Worm (Caenorhabditis elegans) whole organism, mixed stage, embryonic: ENCODE measurements around the gene cpna-5.

Source experiments
- M03D4.4 ChIP-seq: sonication (generic microtip); optimal IDR thresholded peaks from 2 replicates; lab custom pipeline; 2017; ENCODE audit warnings: mild to moderate bottlenecking, missing genetic modification characterization, missing compliant biosample characterization
- bed-3 ChIP-seq: fragments of 200-800 bp; sonication (Bioruptor generic); optimal IDR thresholded peaks from 3 replicates; lab custom pipeline; 2018; ENCODE audit warnings: mild to moderate bottlenecking, missing genetic modification characterization, moderate library complexity, missing compliant biosample characterization
- blmp-1 ChIP-seq: fragments of 150-350 bp; optimal IDR thresholded peaks from 2 replicates; lab custom pipeline; 2014; ENCODE audit warnings: missing biosample characterization, missing genetic modification characterization
- ceh-39 ChIP-seq: fragments of 150-350 bp; optimal IDR thresholded peaks from 2 replicates; lab custom pipeline; 2014; ENCODE audit warnings: missing biosample characterization, missing genetic modification characterization
- ceh-43 ChIP-seq: fragments of 200-800 bp; sonication (Bioruptor generic); optimal IDR thresholded peaks from 2 replicates; lab custom pipeline; 2018; ENCODE audit warnings: mild to moderate bottlenecking, missing genetic modification characterization, moderate library complexity, missing compliant biosample characterization
- ceh-83 ChIP-seq: fragments of 200-800 bp; sonication (Bioruptor generic); optimal IDR thresholded peaks from 2 replicates; lab custom pipeline; 2018; ENCODE audit warnings: mild to moderate bottlenecking, missing genetic modification characterization, missing compliant biosample characterization
- ces-1 ChIP-seq: fragments of 150-350 bp; optimal IDR thresholded peaks from 2 replicates; lab custom pipeline; 2014; ENCODE audit warnings: missing biosample characterization, missing genetic modification reagents, missing genetic modification characterization
- cnd-1 ChIP-seq: fragments of 200-800 bp; sonication (Bioruptor generic); optimal IDR thresholded peaks from 2 replicates; lab custom pipeline; 2018; ENCODE audit warnings: mild to moderate bottlenecking, missing genetic modification characterization, missing compliant biosample characterization
- drap-1 ChIP-seq: fragments of 200-800 bp; sonication (Bioruptor generic); optimal IDR thresholded peaks from 3 replicates; lab custom pipeline; 2018; ENCODE audit warnings: mild to moderate bottlenecking, missing genetic modification characterization, missing compliant biosample characterization
- elt-1 ChIP-seq: sonication (generic microtip); optimal IDR thresholded peaks from 2 replicates; lab custom pipeline; 2017; ENCODE audit warnings: missing genetic modification characterization, mild to moderate bottlenecking, missing compliant biosample characterization, antibody characterized with exemption, moderate library complexity, borderline replicate concordance; ENCODE audit not compliant: insufficient read depth
- elt-3 ChIP-seq: fragments of 150-350 bp; optimal IDR thresholded peaks from 2 replicates; lab custom pipeline; 2014; ENCODE audit warnings: missing biosample characterization, missing genetic modification characterization
- flh-1 ChIP-seq: fragments of 200-800 bp; sonication (Bioruptor generic); optimal IDR thresholded peaks from 2 replicates; lab custom pipeline; 2018; ENCODE audit warnings: mild to moderate bottlenecking, missing genetic modification characterization, moderate library complexity, missing compliant biosample characterization
- ham-2 ChIP-seq: fragments of 200-800 bp; sonication (Bioruptor generic); optimal IDR thresholded peaks from 2 replicates; lab custom pipeline; 2018; ENCODE audit warnings: mild to moderate bottlenecking, missing genetic modification characterization, missing compliant biosample characterization
- hlh-1 ChIP-seq: fragments of 150-350 bp; optimal IDR thresholded peaks from 2 replicates; lab custom pipeline; 2014; ENCODE audit warnings: missing biosample characterization, missing genetic modification reagents, missing genetic modification characterization
- lin-13 ChIP-seq: fragments of 150-350 bp; optimal IDR thresholded peaks from 2 replicates; lab custom pipeline; 2014; ENCODE audit warnings: missing biosample characterization, missing genetic modification characterization
- lin-32 ChIP-seq: fragments of 200-800 bp; sonication (Bioruptor generic); optimal IDR thresholded peaks from 2 replicates; lab custom pipeline; 2018; ENCODE audit warnings: mild to moderate bottlenecking, missing genetic modification characterization, missing compliant biosample characterization
- lsy-2 ChIP-seq: fragments of 150-350 bp; optimal IDR thresholded peaks from 2 replicates; lab custom pipeline; 2014; ENCODE audit warnings: missing biosample characterization, missing genetic modification characterization
- mab-5 ChIP-seq: fragments of 150-350 bp; optimal IDR thresholded peaks from 2 replicates; lab custom pipeline; 2014; ENCODE audit warnings: missing biosample characterization, missing genetic modification characterization
- mep-1 ChIP-seq: fragments of 150-350 bp; optimal IDR thresholded peaks from 2 replicates; lab custom pipeline; 2017; ENCODE audit warnings: missing biosample characterization, missing genetic modification reagents, missing genetic modification characterization, inconsistent platforms
- mls-2 ChIP-seq: sonication (generic microtip); optimal IDR thresholded peaks from 2 replicates; lab custom pipeline; 2016; ENCODE audit warnings: mild to moderate bottlenecking, missing genetic modification characterization, moderate library complexity, missing compliant biosample characterization
- nhr-12 ChIP-seq: fragments of 150-350 bp; optimal IDR thresholded peaks from 2 replicates; lab custom pipeline; 2014; ENCODE audit warnings: missing biosample characterization, missing genetic modification characterization
- nhr-2 ChIP-seq: fragments of 150-350 bp; optimal IDR thresholded peaks from 2 replicates; lab custom pipeline; 2014; ENCODE audit warnings: missing biosample characterization, missing genetic modification characterization
- nhr-237 ChIP-seq: fragments of 150-350 bp; optimal IDR thresholded peaks from 2 replicates; lab custom pipeline; 2014; ENCODE audit warnings: missing biosample characterization, missing genetic modification characterization
- nhr-28 ChIP-seq: fragments of 150-350 bp; optimal IDR thresholded peaks from 2 replicates; lab custom pipeline; 2014; ENCODE audit warnings: missing biosample characterization, missing genetic modification characterization
- nhr-76 ChIP-seq: sonication (generic microtip); optimal IDR thresholded peaks from 2 replicates; lab custom pipeline; 2017; ENCODE audit warnings: missing biosample characterization, missing genetic modification characterization
- pha-4 ChIP-seq: fragments of 150-350 bp; optimal IDR thresholded peaks from 2 replicates; lab custom pipeline; 2018; ENCODE audit warnings: missing biosample characterization, missing genetic modification reagents, missing genetic modification characterization
- sem-2 ChIP-seq: fragments of 200-800 bp; sonication (Bioruptor generic); optimal IDR thresholded peaks from 2 replicates; lab custom pipeline; 2018; ENCODE audit warnings: mild to moderate bottlenecking, missing genetic modification characterization, missing compliant biosample characterization
- snpc-4 ChIP-seq: fragments of 150-350 bp; optimal IDR thresholded peaks from 2 replicates; lab custom pipeline; 2014; ENCODE audit warnings: missing biosample characterization, missing genetic modification characterization
- sptf-1 ChIP-seq: sonication (generic microtip); optimal IDR thresholded peaks from 2 replicates; lab custom pipeline; 2017; ENCODE audit warnings: mild to moderate bottlenecking, missing genetic modification characterization, moderate library complexity, missing compliant biosample characterization
- tbx-8 ChIP-seq: fragments of 200-800 bp; sonication (Bioruptor generic); optimal IDR thresholded peaks from 2 replicates; lab custom pipeline; 2018; ENCODE audit warnings: mild to moderate bottlenecking, missing genetic modification characterization, moderate library complexity, missing compliant biosample characterization
- unc-120 ChIP-seq: sonication (generic microtip); optimal IDR thresholded peaks from 2 replicates; lab custom pipeline; 2017; ENCODE audit warnings: missing genetic modification characterization, missing compliant biosample characterization; ENCODE audit not compliant: poor library complexity, severe bottlenecking
- unc-39 ChIP-seq: fragments of 150-350 bp; optimal IDR thresholded peaks from 2 replicates; lab custom pipeline; 2014; ENCODE audit warnings: missing biosample characterization, missing genetic modification characterization
- unc-62 ChIP-seq: fragments of 150-350 bp; optimal IDR thresholded peaks from 2 replicates; lab custom pipeline; 2014; ENCODE audit warnings: missing biosample characterization, missing genetic modification reagents, missing genetic modification characterization
- zip-8 ChIP-seq: fragments of 150-350 bp; optimal IDR thresholded peaks from 2 replicates; lab custom pipeline; 2014; ENCODE audit warnings: missing biosample characterization, missing genetic modification characterization
- ztf-11 ChIP-seq: fragments of 150-350 bp; optimal IDR thresholded peaks from 2 replicates; lab custom pipeline; 2014; ENCODE audit warnings: missing biosample characterization, missing genetic modification characterization

Gene cpna-5

DNA sequence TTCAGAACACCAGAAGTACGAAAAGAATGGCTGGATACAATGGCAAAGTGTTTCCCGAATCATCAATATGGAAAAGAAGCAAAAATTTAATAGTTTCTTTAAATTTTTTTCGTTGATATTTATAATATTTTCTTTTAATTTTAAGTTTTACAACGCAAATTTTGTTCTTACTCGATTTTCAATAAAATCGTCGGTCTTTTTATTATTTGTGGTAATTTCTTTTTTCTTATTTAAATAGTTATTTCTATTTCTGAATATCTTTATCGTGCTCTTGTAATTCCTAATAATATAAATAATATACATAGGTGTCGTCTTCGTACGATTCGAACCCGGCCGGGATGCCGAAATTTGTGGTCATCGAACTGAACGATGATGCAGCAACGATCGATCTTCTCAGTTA, 46.7 kb downstream of the cpna-5 start, which contains the start of gene lir-1:
TSS of gene lir-1 (plus strand) at position 301 of the 400 bp plus-strand sequence.
- TF ChIP-seq unc-62 (GFP tag; lab: Kevin White, UChicago) = no peak
- TF ChIP-seq nhr-28 = no peak
- no peak for TF ChIP-seq pha-4
- TF ChIP-seq flh-1 (GFP tag; lab: Kevin White, UChicago) = no peak
- no peak for TF ChIP-seq ham-2 (GFP tag; lab: Kevin White, UChicago)
- no peak for TF ChIP-seq nhr-2 (tag; lab: Kevin White, UChicago)
- no peak for TF ChIP-seq unc-120
- TF ChIP-seq mep-1 = no peak
- no peak for TF ChIP-seq bed-3 (GFP tag; lab: Kevin White, UChicago)
- no peak for TF ChIP-seq elt-1
- TF ChIP-seq ceh-43 (GFP tag; lab: Kevin White, UChicago) = no peak
- TF ChIP-seq ceh-83 (GFP tag; lab: Kevin White, UChicago) = no peak
- no peak for TF ChIP-seq mab-5 (tag; lab: Kevin White, UChicago)
- TF ChIP-seq nhr-12 (tag; lab: Kevin White, UChicago) = no peak

DNA sequence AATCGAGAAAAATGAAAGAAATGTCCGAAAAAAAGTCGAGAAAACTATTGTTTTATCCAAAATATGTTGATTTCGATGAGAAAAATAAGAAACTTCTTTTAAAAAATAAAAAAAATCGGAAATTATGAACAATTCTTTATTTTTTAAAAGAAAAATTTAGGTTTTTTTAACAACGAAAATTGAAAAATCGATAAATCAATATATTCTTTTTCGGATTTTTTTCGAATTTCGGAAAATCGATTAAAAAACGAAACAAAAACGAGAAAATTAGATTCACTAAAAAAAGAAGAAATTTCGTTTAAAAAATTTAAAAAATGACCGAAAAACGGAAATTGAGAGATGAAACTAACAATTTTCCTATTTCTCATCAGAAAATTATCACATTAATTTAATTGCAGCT, 48.4 kb downstream of the cpna-5 start:
- no peak for TF ChIP-seq tbx-8 (GFP tag; lab: Kevin White, UChicago)
- no peak for TF ChIP-seq blmp-1 (tag; lab: Kevin White, UChicago)
- TF ChIP-seq sptf-1 (tag; lab: Kevin White, UChicago) = no peak
- TF ChIP-seq mep-1 = no peak
- no peak for TF ChIP-seq bed-3 (GFP tag; lab: Kevin White, UChicago)
- TF ChIP-seq elt-3 (tag; lab: Kevin White, UChicago) = no peak
- no peak for TF ChIP-seq unc-120
- TF ChIP-seq unc-39 (tag; lab: Kevin White, UChicago) = no peak
- TF ChIP-seq pha-4 = no peak
- TF ChIP-seq lsy-2 (tag; lab: Kevin White, UChicago) = no peak
- no peak for TF ChIP-seq unc-62 (GFP tag; lab: Kevin White, UChicago)
- no peak for TF ChIP-seq flh-1 (GFP tag; lab: Kevin White, UChicago)
- TF ChIP-seq ham-2 (GFP tag; lab: Kevin White, UChicago) = no peak
- no peak for TF ChIP-seq zip-8
- no peak for TF ChIP-seq sem-2 (GFP tag; lab: Kevin White, UChicago)

DNA sequence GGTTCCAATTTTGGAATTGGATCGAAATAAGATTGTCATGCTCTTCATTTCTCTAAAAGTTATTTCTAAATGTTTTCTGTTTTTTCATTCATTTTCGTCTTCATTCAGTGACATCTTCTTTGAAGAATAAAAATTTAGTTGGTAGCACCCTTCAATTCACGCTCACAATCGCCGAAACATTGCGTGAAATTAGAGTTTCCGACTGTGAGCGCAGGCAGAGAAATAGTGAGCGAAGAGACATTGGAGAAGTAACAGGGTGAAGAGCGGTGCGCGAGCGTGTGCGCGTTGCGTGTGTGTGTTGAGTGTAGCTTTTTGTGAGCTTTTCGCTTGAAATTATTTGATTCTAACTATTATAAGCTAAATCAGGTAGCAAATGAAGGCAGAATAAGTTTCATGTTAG, 49.0 kb downstream of the cpna-5 start:
- no peak for TF ChIP-seq nhr-237 (tag; lab: Kevin White, UChicago)
- TF ChIP-seq nhr-12 (tag; lab: Kevin White, UChicago) = no peak
- no peak for TF ChIP-seq unc-39 (tag; lab: Kevin White, UChicago)
- no peak for TF ChIP-seq lsy-2 (tag; lab: Kevin White, UChicago)
- TF ChIP-seq flh-1 (GFP tag; lab: Kevin White, UChicago) = no peak
- no peak for TF ChIP-seq ceh-39 (tag; lab: Kevin White, UChicago)
- TF ChIP-seq drap-1 = no peak
- TF ChIP-seq snpc-4 = no peak
- no peak for TF ChIP-seq ztf-11 (tag; lab: Kevin White, UChicago)
- peak; percentile 63 for TF ChIP-seq ces-1 (GFP tag; lab: Kevin White, UChicago)
- no peak for TF ChIP-seq sptf-1 (tag; lab: Kevin White, UChicago)
- TF ChIP-seq lin-13 (tag; lab: Kevin White, UChicago) = peak; percentile 26
- TF ChIP-seq tbx-8 (GFP tag; lab: Kevin White, UChicago) = no peak
- TF ChIP-seq ham-2 (GFP tag; lab: Kevin White, UChicago) = peak; percentile 62
- peak; percentile 41 for TF ChIP-seq mep-1
- TF ChIP-seq mls-2 (tag; lab: Kevin White, UChicago) = peak; percentile 10

- no peak for TF ChIP-seq ceh-43 (GFP tag; lab: Kevin White, UChicago)
- TF ChIP-seq nhr-76 = no peak
- TF ChIP-seq elt-1 = no peak
- TF ChIP-seq hlh-1 (tag; lab: Kevin White, UChicago) = no peak
- TF ChIP-seq nhr-237 (tag; lab: Kevin White, UChicago) = no peak
- no peak for TF ChIP-seq sem-2 (GFP tag; lab: Kevin White, UChicago)
- no peak for TF ChIP-seq mab-5 (tag; lab: Kevin White, UChicago)
- no peak for TF ChIP-seq lin-32 (GFP tag; lab: Kevin White, UChicago)
- no peak for TF ChIP-seq lsy-2 (tag; lab: Kevin White, UChicago)
- no peak for TF ChIP-seq unc-39 (tag; lab: Kevin White, UChicago)
- no peak for TF ChIP-seq elt-3 (tag; lab: Kevin White, UChicago)
- TF ChIP-seq nhr-12 (tag; lab: Kevin White, UChicago) = no peak
- no peak for TF ChIP-seq cnd-1 (tag; lab: Kevin White, UChicago)
- no peak for TF ChIP-seq blmp-1 (tag; lab: Kevin White, UChicago)
- TF ChIP-seq ceh-83 (GFP tag; lab: Kevin White, UChicago) = no peak
- no peak for TF ChIP-seq M03D4.4 (tag; lab: Kevin White, UChicago)
- no peak for TF ChIP-seq ham-2 (GFP tag; lab: Kevin White, UChicago)
- TF ChIP-seq mep-1 = no peak
- no peak for TF ChIP-seq unc-120
- no peak for TF ChIP-seq ceh-39 (tag; lab: Kevin White, UChicago)
- TF ChIP-seq, all 35 proteins: peak for 0
Measured at ce11 chrII:7666967-7667366, 51.4 kb downstream of the cpna-5 start, which contains the start of gene lir-2. TSS of gene lir-2 (plus strand) at chrII:7667267.
